Fruit fly (Drosophila melanogaster) whole organism, embryonic: Measurements from ENCODE around the gene CG7203.

Source experiments
- Bgb ChIP-seq: fragments of 200-800 bp; sonication (Bioruptor generic); IDR thresholded peaks from 2 replicates; pipeline ENCODE4 v1.3.6; 2022; ENCODE audit warnings: missing biosample characterization, missing genetic modification characterization; ENCODE audit not compliant: partially characterized antibody
- CG10543 ChIP-seq: fragments of 200-800 bp; sonication (Bioruptor generic); optimal IDR thresholded peaks from 3 replicates; lab custom pipeline; 2017; ENCODE audit warnings: missing biosample characterization, mild to moderate bottlenecking, missing genetic modification characterization, moderate library complexity
- CG12155 ChIP-seq: fragments of 200-800 bp; sonication (Bioruptor generic); optimal IDR thresholded peaks from 3 replicates; lab custom pipeline; 2016; ENCODE audit warnings: missing biosample characterization, missing genetic modification characterization
- CG13296 ChIP-seq: fragments of 200-800 bp; sonication (Bioruptor generic); optimal IDR thresholded peaks from 3 replicates; lab custom pipeline; 2018; ENCODE audit warnings: missing biosample characterization, mild to moderate bottlenecking, missing genetic modification characterization
- CG13624 ChIP-seq: fragments of 200-800 bp; sonication (Bioruptor generic); optimal IDR thresholded peaks from 2 replicates; lab custom pipeline; 2016; ENCODE audit warnings: missing biosample characterization, missing genetic modification characterization
- CG1602 ChIP-seq: fragments of 200-800 bp; sonication (Bioruptor generic); optimal IDR thresholded peaks from 3 replicates; lab custom pipeline; 2016; ENCODE audit warnings: missing biosample characterization, missing genetic modification characterization
- CG17328 ChIP-seq: fragments of 200-800 bp; sonication (Bioruptor generic); IDR thresholded peaks from 2 replicates; pipeline ENCODE4 v1.3.6; 2022; ENCODE audit warnings: missing biosample characterization, missing genetic modification characterization
- CG18599 ChIP-seq: fragments of 200-800 bp; sonication (Bioruptor generic); optimal IDR thresholded peaks from 3 replicates; lab custom pipeline; 2017; ENCODE audit warnings: missing biosample characterization, missing genetic modification characterization, mild to moderate bottlenecking, moderate library complexity, missing genetic modification reagents
- CG2199 ChIP-seq: fragments of 200-800 bp; sonication (Bioruptor generic); IDR thresholded peaks from 3 replicates; pipeline ENCODE4 v1.3.6; 2022; ENCODE audit warnings: missing biosample characterization, missing genetic modification characterization
- CG32772 ChIP-seq: fragments of 200-800 bp; sonication (Bioruptor generic); IDR thresholded peaks from 2 replicates; pipeline ENCODE4 v1.3.6; 2022; ENCODE audit warnings: missing biosample characterization, missing genetic modification characterization
- CG34376 ChIP-seq: fragments of 200-800 bp; sonication (Bioruptor generic); optimal IDR thresholded peaks from 2 replicates; lab custom pipeline; 2018; ENCODE audit warnings: missing biosample characterization, mild to moderate bottlenecking, missing genetic modification characterization
- CG5180 ChIP-seq: fragments of 200-800 bp; sonication (Bioruptor generic); optimal IDR thresholded peaks from 3 replicates; lab custom pipeline; 2017; ENCODE audit warnings: missing biosample characterization, missing genetic modification characterization, mild to moderate bottlenecking, moderate library complexity, missing genetic modification reagents
- CkIIα-i1 ChIP-seq: fragments of 200-800 bp; sonication (Bioruptor generic); IDR thresholded peaks from 2 replicates; pipeline ENCODE4 v1.3.6; 2022; ENCODE audit warnings: missing biosample characterization, missing genetic modification characterization
- CoRest ChIP-seq: fragments of 200-800 bp; sonication (Bioruptor generic); optimal IDR thresholded peaks from 3 replicates; lab custom pipeline; 2018; ENCODE audit warnings: missing biosample characterization, mild to moderate bottlenecking, missing genetic modification characterization, moderate library complexity
- E2f1 ChIP-seq: fragments of 200-800 bp; sonication (Bioruptor generic); IDR thresholded peaks from 2 replicates; pipeline ENCODE4 v1.3.6; 2022; ENCODE audit warnings: missing biosample characterization, missing genetic modification characterization
- E2f2 ChIP-seq: fragments of 200-800 bp; sonication (Bioruptor generic); IDR thresholded peaks from 2 replicates; pipeline ENCODE4 v1.3.6; 2022; ENCODE audit warnings: missing biosample characterization, missing genetic modification characterization
- Eip74EF ChIP-seq, 2 experiments: fragments of 200-800 bp in 1 of 2; fragments of >200 bp in 1 of 2; sonication (Bioruptor generic) in 1 of 2; optimal IDR thresholded peaks; 2 replicates each; lab custom pipeline; 2017 to 2019; ENCODE audit warnings: missing biosample characterization in 2 of 2, missing genetic modification characterization in 2 of 2, mild to moderate bottlenecking in 1 of 2, moderate library complexity in 1 of 2
- Hr78 ChIP-seq, 2 experiments: fragments of 200-800 bp in 1 of 2; fragments of >200 bp in 1 of 2; sonication (Bioruptor generic) in 1 of 2; optimal IDR thresholded peaks; 2 replicates each; lab custom pipeline; 2017 to 2019; ENCODE audit warnings: missing biosample characterization in 2 of 2, missing genetic modification characterization in 2 of 2, mild to moderate bottlenecking in 1 of 2, moderate library complexity in 1 of 2
- Med ChIP-seq: fragments of 200-800 bp; sonication (Bioruptor generic); peaks from one replicate; lab custom pipeline; 2016; ENCODE audit warnings: missing biosample characterization, missing genetic modification characterization, mild to moderate bottlenecking, inconsistent platforms, moderate library complexity
- Opbp ChIP-seq: fragments of 200-800 bp; sonication (Bioruptor generic); IDR thresholded peaks from 3 replicates; pipeline ENCODE4 v1.3.6; 2022; ENCODE audit warnings: missing biosample characterization, missing genetic modification characterization; ENCODE audit not compliant: partially characterized antibody
- Pdp1 ChIP-seq, 2 experiments: fragments of 200-800 bp; sonication (Bioruptor generic); optimal IDR thresholded peaks; 3 replicates each; lab custom pipeline; 2016; ENCODE audit warnings: missing biosample characterization in 2 of 2, missing genetic modification characterization in 2 of 2, mild to moderate bottlenecking in 1 of 2, moderate library complexity in 1 of 2
- Scr ChIP-seq: fragments of 200-800 bp; sonication (Bioruptor generic); IDR thresholded peaks from 2 replicates; pipeline ENCODE4 v1.3.6; 2022; ENCODE audit warnings: missing biosample characterization, missing genetic modification characterization; ENCODE audit not compliant: partially characterized antibody
- al ChIP-seq: fragments of 200-800 bp; sonication (Bioruptor generic); IDR thresholded peaks from 2 replicates; pipeline ENCODE4 v1.3.6; 2022; ENCODE audit warnings: missing biosample characterization, missing genetic modification characterization
- cad ChIP-seq: fragments of >200 bp; optimal IDR thresholded peaks from 2 replicates; lab custom pipeline; 2017; ENCODE audit warnings: missing biosample characterization, missing genetic modification characterization
- croc ChIP-seq: fragments of 200-800 bp; sonication (Bioruptor generic); conservative IDR thresholded peaks from 3 replicates; pipeline ENCODE4 v1.3.6; 2022; ENCODE audit warnings: missing biosample characterization, missing genetic modification characterization
- exex ChIP-seq: fragments of 200-800 bp; sonication (Bioruptor generic); optimal IDR thresholded peaks from 4 replicates; lab custom pipeline; 2018; ENCODE audit warnings: missing biosample characterization, mild to moderate bottlenecking, missing genetic modification characterization, moderate library complexity
- fd64A ChIP-seq: fragments of 200-800 bp; sonication (Bioruptor generic); optimal IDR thresholded peaks from 3 replicates; lab custom pipeline; 2018; ENCODE audit warnings: missing biosample characterization, mild to moderate bottlenecking, missing genetic modification characterization
- ftz-f1 ChIP-seq: fragments of 200-800 bp; sonication (Bioruptor generic); optimal IDR thresholded peaks from 2 replicates; lab custom pipeline; 2016; ENCODE audit warnings: missing biosample characterization, missing genetic modification characterization
- gce ChIP-seq: fragments of 200-800 bp; sonication (Bioruptor generic); IDR thresholded peaks from 3 replicates; pipeline ENCODE4 v1.3.6; 2022; ENCODE audit warnings: missing biosample characterization, missing genetic modification characterization
- gro ChIP-seq: fragments of 200-800 bp; sonication (Bioruptor generic); optimal IDR thresholded peaks from 2 replicates; lab custom pipeline; 2016; ENCODE audit warnings: missing biosample characterization, missing genetic modification characterization
- kah ChIP-seq: fragments of 200-800 bp; sonication (Bioruptor generic); optimal IDR thresholded peaks from 2 replicates; lab custom pipeline; 2018; ENCODE audit warnings: missing biosample characterization, mild to moderate bottlenecking, missing genetic modification characterization
- kay ChIP-seq: fragments of 200-800 bp; sonication (Bioruptor generic); optimal IDR thresholded peaks from 2 replicates; lab custom pipeline; 2016; ENCODE audit warnings: missing biosample characterization, missing genetic modification characterization
- mirr ChIP-seq: fragments of 200-800 bp; sonication (Bioruptor generic); optimal IDR thresholded peaks from 3 replicates; lab custom pipeline; 2018; ENCODE audit warnings: missing biosample characterization, mild to moderate bottlenecking, missing genetic modification characterization
- nau ChIP-seq: fragments of 200-800 bp; sonication (Bioruptor generic); optimal IDR thresholded peaks from 3 replicates; lab custom pipeline; 2017; ENCODE audit warnings: missing biosample characterization, mild to moderate bottlenecking, missing genetic modification characterization, missing genetic modification reagents
- nom ChIP-seq: fragments of 200-800 bp; sonication (Bioruptor generic); optimal IDR thresholded peaks from 2 replicates; lab custom pipeline; 2017; ENCODE audit warnings: missing biosample characterization, missing genetic modification characterization, mild to moderate bottlenecking, moderate library complexity, missing genetic modification reagents
- pan ChIP-seq, 4 experiments: fragments of >200 bp in 3 of 4; fragments of 200-800 bp in 1 of 4; sonication (Bioruptor generic) in 1 of 4; optimal IDR thresholded peaks in 3 of 4; IDR thresholded peaks in 1 of 4; 2 replicates each; pipeline versions ENCODE4 v1.3.6 to Lab custom; 2017 to 2022; ENCODE audit warnings: missing biosample characterization in 2 of 4, missing genetic modification characterization in 2 of 4, mixed read lengths in 1 of 4
- sd ChIP-seq: fragments of 200-800 bp; sonication (Bioruptor generic); optimal IDR thresholded peaks from 3 replicates; lab custom pipeline; 2018; ENCODE audit warnings: missing biosample characterization, mild to moderate bottlenecking, missing genetic modification characterization, moderate library complexity
- sug ChIP-seq: fragments of 200-800 bp; optimal IDR thresholded peaks from 2 replicates; lab custom pipeline; 2019; ENCODE audit warnings: missing biosample characterization, mild to moderate bottlenecking, missing genetic modification characterization, moderate library complexity
- tap ChIP-seq: fragments of 200-800 bp; optimal IDR thresholded peaks from 3 replicates; lab custom pipeline; 2019; ENCODE audit warnings: missing biosample characterization, mild to moderate bottlenecking, missing genetic modification characterization, moderate library complexity
- twi ChIP-seq: fragments of 200-800 bp; optimal IDR thresholded peaks from 2 replicates; lab custom pipeline; 2019; ENCODE audit warnings: missing biosample characterization, mild to moderate bottlenecking, missing genetic modification characterization, moderate library complexity
- zen ChIP-seq: fragments of 200-800 bp; sonication (Bioruptor generic); optimal IDR thresholded peaks from 3 replicates; lab custom pipeline; 2018; ENCODE audit warnings: missing biosample characterization, mild to moderate bottlenecking, missing genetic modification characterization, moderate library complexity

CG7203 gene

dm6 chr2L:7790448-7791355 lies 37.7 kb upstream of the CG7203 start, which contains the start of gene CG7149 (continued):
- TF ChIP-seq CG13624 (GFP tag; lab: Kevin White, UChicago) (no peak), Pdp1 (GFP tag; optimal IDR thresholded peaks at IDR 0.05; lab: Kevin White, UChicago) (peak in 1 of 2 experiments; percentile 23), CG32772 (GFP tag; lab: Robert Waterston, UW) (no peak)

- TF ChIP-seq Opbp (GFP tag; lab: Robert Waterston, UW) (0 out of 3 replicates have a peak, but pooled peaks have one; percentile 37), CG18599 (GFP tag; lab: Kevin White, UChicago) (no peak), Pdp1 (GFP tag; optimal IDR thresholded peaks at IDR 0.05; lab: Kevin White, UChicago) (peak in 1 of 2 experiments; percentile 87), CG2199 (no peak), Hr78 (GFP tag; optimal IDR thresholded peaks at IDR 0.05; lab: Kevin White, UChicago) (peak in 1 of 2 experiments; percentile 74), sd (peak; percentile 19)
Observed at dm6 chr2L:7790081-7790447, 37.1 kb upstream of the CG7203 start.

dm6 chr2L:7788952-7789466 lies 36.0 kb upstream of the CG7203 start:
- TF ChIP-seq CG34376 (GFP tag; lab: Kevin White, UChicago) (peak; percentile 84), mirr (GFP tag; lab: Kevin White, UChicago) (peak; percentile 82), sug (peak; percentile 66), fd64A (peak; percentile 16), CG5180 (GFP tag; lab: Kevin White, UChicago) (peak; percentile 6), Pdp1 (GFP tag; optimal IDR thresholded peaks at IDR 0.05; lab: Kevin White, UChicago) (peak in 1 of 2 experiments; percentile 62), CkIIα-i1 (GFP tag; lab: Robert Waterston, UW) (no peak), Med (peak; percentile 7), Eip74EF (GFP tag; optimal IDR thresholded peaks at IDR 0.05; lab: Kevin White, UChicago) (peak in 1 of 2 experiments; percentile 54), twi (tag; lab: Kevin White, UChicago) (no peak), nom (GFP tag; lab: Kevin White, UChicago) (peak; percentile 55), kah (GFP tag; lab: Kevin White, UChicago) (peak; percentile 9), CG13296 (GFP tag; lab: Kevin White, UChicago) (peak; percentile 27), exex (peak; percentile 31), nau (GFP tag; lab: Kevin White, UChicago) (peak; percentile 26), ftz-f1 (no peak), zen (tag; lab: Kevin White, UChicago) (no peak)

dm6 chr2L:7782788-7783401 lies 29.9 kb upstream of the CG7203 start, which contains the start of gene Brd7-9:
Gene Brd7-9 (plus strand): TSS chr2L:7782865.
- peak; percentile 35 for TF ChIP-seq CG1602 (GFP tag; lab: Kevin White, UChicago)
- TF ChIP-seq tap (tag; lab: Kevin White, UChicago) = peak; percentile 50
- peak; percentile 78 for TF ChIP-seq E2f1
- no peak for TF ChIP-seq CG10543 (GFP tag; lab: Kevin White, UChicago)
- TF ChIP-seq croc (GFP tag; lab: Robert Waterston, UW) = peak; percentile 44
- TF ChIP-seq cad (GFP tag; lab: Kevin White, UChicago) = no peak
- TF ChIP-seq gce = peak; percentile 70; the same call in 1 of the 3 replicates
- no peak for TF ChIP-seq pan (optimal IDR thresholded peaks at IDR 0.05; lab: Kevin White, UChicago)
- peak in 1 of 2 experiments; percentile 87 for TF ChIP-seq pan (GFP tag; optimal IDR thresholded peaks at IDR 0.05 in 1 of 2, IDR thresholded peaks at IDR 0.05 in 1 of 2)
- peak; percentile 44 for TF ChIP-seq kay
- peak; percentile 52; the same call in 1 of the 2 replicates for TF ChIP-seq Bgb
- peak; percentile 39 for TF ChIP-seq CoRest (tag; lab: Kevin White, UChicago)
- TF ChIP-seq gro (GFP tag; lab: Kevin White, UChicago) = peak; percentile 70
- peak; percentile 50 for TF ChIP-seq Scr (GFP tag; lab: Robert Waterston, UW)
- TF ChIP-seq E2f2 (GFP tag; lab: Robert Waterston, UW) = peak; percentile 76
- peak; percentile 82 for TF ChIP-seq CG17328 (GFP tag; lab: Robert Waterston, UW)
- TF ChIP-seq CG12155 (GFP tag; lab: Kevin White, UChicago) = peak; percentile 98
- peak; percentile 59; the same call in 1 of the 2 replicates for TF ChIP-seq al (GFP tag; lab: Robert Waterston, UW)
